Worm (Caenorhabditis elegans) whole organism, L1 larva: ENCODE measurements around the gene Y73B6A.3.
A peak's percentile ranks its signal among the peaks of the same experiment; 100 is the strongest.

Source experiments
- C16A3.4 ChIP-seq: fragments of 150-350 bp; optimal IDR thresholded peaks from 2 replicates; lab custom pipeline; 2014; ENCODE audit warnings: missing biosample characterization, missing genetic modification characterization
- F16B12.6 ChIP-seq: fragments of 150-350 bp; optimal IDR thresholded peaks from 2 replicates; lab custom pipeline; 2014; ENCODE audit warnings: missing biosample characterization, missing genetic modification characterization
- aha-1 ChIP-seq: fragments of 150-350 bp; optimal IDR thresholded peaks from 2 replicates; lab custom pipeline; 2014; ENCODE audit warnings: missing biosample characterization, missing genetic modification characterization
- aly-2 ChIP-seq: fragments of 150-350 bp; optimal IDR thresholded peaks from 2 replicates; lab custom pipeline; 2014; ENCODE audit warnings: missing biosample characterization, missing genetic modification characterization
- ceh-88 ChIP-seq: fragments of 200-800 bp; sonication (Bioruptor generic); IDR thresholded peaks from 2 replicates; pipeline ENCODE4 v1.3.6; 2022; ENCODE audit warnings: missing genetic modification characterization, missing compliant biosample characterization
- ces-1 ChIP-seq: fragments of 150-350 bp; optimal IDR thresholded peaks from 2 replicates; lab custom pipeline; 2014; ENCODE audit warnings: missing biosample characterization, missing genetic modification reagents, missing genetic modification characterization
- dpl-1 ChIP-seq, 3 experiments: fragments of 150-350 bp in 2 of 3; sonication (generic microtip) in 1 of 3; optimal IDR thresholded peaks; 2 replicates each; lab custom pipeline; 2014 to 2017; ENCODE audit warnings: missing biosample characterization in 3 of 3, missing genetic modification characterization in 3 of 3, missing genetic modification reagents in 3 of 3
- dsc-1 ChIP-seq: sonication (generic microtip); optimal IDR thresholded peaks from 2 replicates; lab custom pipeline; 2016; ENCODE audit warnings: mild to moderate bottlenecking, missing genetic modification characterization, missing compliant biosample characterization
- efl-1 ChIP-seq, 4 experiments: fragments of 150-350 bp; optimal IDR thresholded peaks in 3 of 4; peaks in 1 of 4; 1 replicate in 1 of 4; 2 replicates in 3 of 4; lab custom pipeline; 2014; ENCODE audit warnings: missing biosample characterization in 2 of 4, missing genetic modification characterization in 2 of 4, missing genetic modification reagents in 2 of 4
- efl-3 ChIP-seq: fragments of 200-800 bp; sonication (Bioruptor generic); optimal IDR thresholded peaks from 2 replicates; lab custom pipeline; 2018; ENCODE audit warnings: mild to moderate bottlenecking, missing genetic modification characterization, missing compliant biosample characterization
- egl-13 ChIP-seq: sonication (generic microtip); optimal IDR thresholded peaks from 2 replicates; lab custom pipeline; 2016; ENCODE audit warnings: missing genotype, missing genetic modification reagents, missing genetic modification characterization, missing compliant biosample characterization
- egl-27 ChIP-seq, 2 experiments: fragments of 150-350 bp in 1 of 2; sonication (generic microtip); optimal IDR thresholded peaks; 3 replicates each; lab custom pipeline; 2017 to 2018; ENCODE audit warnings: missing biosample characterization in 2 of 2, missing genetic modification characterization in 2 of 2, missing genetic modification reagents in 2 of 2
- elt-3 ChIP-seq, 6 experiments: fragments of 150-350 bp in 1 of 6; sonication (generic microtip); optimal IDR thresholded peaks; 2 replicates each; lab custom pipeline; 2017 to 2018; ENCODE audit warnings: missing biosample characterization in 6 of 6, missing genetic modification characterization in 6 of 6, inconsistent platforms in 1 of 6
- fkh-10 ChIP-seq: sonication (generic microtip); optimal IDR thresholded peaks from 2 replicates; lab custom pipeline; 2017; ENCODE audit warnings: missing biosample characterization, missing genetic modification reagents, missing genetic modification characterization
- fkh-4 ChIP-seq: sonication (generic microtip); optimal IDR thresholded peaks from 2 replicates; lab custom pipeline; 2016; ENCODE audit warnings: missing compliant biosample characterization, missing genetic modification characterization, borderline replicate concordance
- fkh-8 ChIP-seq: sonication (generic microtip); optimal IDR thresholded peaks from 2 replicates; lab custom pipeline; 2016; ENCODE audit warnings: mild to moderate bottlenecking, missing genetic modification characterization, missing compliant biosample characterization
- hlh-17 ChIP-seq: fragments of 200-800 bp; sonication (Bioruptor generic); optimal IDR thresholded peaks from 2 replicates; lab custom pipeline; 2018; ENCODE audit warnings: missing genetic modification characterization, mild to moderate bottlenecking, missing compliant biosample characterization, moderate library complexity, borderline replicate concordance
- hlh-4 ChIP-seq: sonication (generic microtip); optimal IDR thresholded peaks from 2 replicates; lab custom pipeline; 2016; ENCODE audit warnings: mild to moderate bottlenecking, missing genetic modification characterization, missing compliant biosample characterization
- hpl-2 ChIP-seq: fragments of 150-350 bp; optimal IDR thresholded peaks from 2 replicates; lab custom pipeline; 2014; ENCODE audit warnings: missing biosample characterization, missing genetic modification reagents, missing genetic modification characterization
- isw-1 ChIP-seq: fragments of 200-800 bp; sonication (Bioruptor generic); IDR thresholded peaks from 2 replicates; pipeline ENCODE4 v1.3.6; 2022; ENCODE audit warnings: missing genetic modification characterization, missing compliant biosample characterization
- jun-1 ChIP-seq: fragments of 150-350 bp; optimal IDR thresholded peaks from 2 replicates; lab custom pipeline; 2014; ENCODE audit warnings: missing biosample characterization, missing genetic modification reagents, missing genetic modification characterization
- lin-14 ChIP-seq: fragments of 200-800 bp; sonication (Bioruptor generic); optimal IDR thresholded peaks from 2 replicates; lab custom pipeline; 2018; ENCODE audit warnings: mild to moderate bottlenecking, missing genetic modification characterization, moderate library complexity, missing compliant biosample characterization
- lin-35 ChIP-seq, 2 experiments: fragments of 150-350 bp; optimal IDR thresholded peaks; 2 replicates each; lab custom pipeline; 2014; ENCODE audit warnings: missing biosample characterization in 2 of 2, missing genetic modification characterization in 2 of 2, missing genetic modification reagents in 2 of 2
- lir-3 ChIP-seq: sonication (generic microtip); optimal IDR thresholded peaks from 2 replicates; lab custom pipeline; 2016; ENCODE audit warnings: mild to moderate bottlenecking, missing genetic modification characterization, moderate library complexity, missing compliant biosample characterization; ENCODE audit not compliant: poor library complexity
- lsy-2 ChIP-seq, 2 experiments: fragments of 150-350 bp; optimal IDR thresholded peaks; 2 replicates each; lab custom pipeline; 2014; ENCODE audit warnings: missing biosample characterization in 2 of 2, missing genetic modification characterization in 2 of 2
- mab-9 ChIP-seq: fragments of 200-800 bp; sonication (Bioruptor generic); IDR thresholded peaks from 2 replicates; pipeline ENCODE4 v1.3.6; 2022; ENCODE audit warnings: missing genetic modification reagents, missing genetic modification characterization, missing compliant biosample characterization
- mdl-1 ChIP-seq, 2 experiments: fragments of 150-350 bp; optimal IDR thresholded peaks; 2 replicates each; lab custom pipeline; 2014 to 2017; ENCODE audit warnings: missing biosample characterization in 2 of 2, missing genetic modification characterization in 2 of 2, inconsistent platforms in 1 of 2
- mep-1 ChIP-seq: fragments of 150-350 bp; optimal IDR thresholded peaks from 2 replicates; lab custom pipeline; 2014; ENCODE audit warnings: missing biosample characterization, missing genetic modification characterization
- nhr-12 ChIP-seq: sonication (generic microtip); optimal IDR thresholded peaks from 2 replicates; lab custom pipeline; 2017; ENCODE audit warnings: missing biosample characterization, missing genetic modification characterization
- nhr-19 ChIP-seq: fragments of 200-800 bp; sonication (Bioruptor generic); conservative IDR thresholded peaks from 2 replicates; pipeline ENCODE4 v1.3.6; 2022; ENCODE audit warnings: missing genetic modification characterization, missing compliant biosample characterization
- nhr-47 ChIP-seq: sonication (generic microtip); optimal IDR thresholded peaks from 2 replicates; lab custom pipeline; 2016; ENCODE audit warnings: mild to moderate bottlenecking, missing genetic modification characterization, moderate library complexity, missing compliant biosample characterization
- nhr-71 ChIP-seq: sonication (generic microtip); optimal IDR thresholded peaks from 2 replicates; lab custom pipeline; 2016; ENCODE audit warnings: mild to moderate bottlenecking, missing genetic modification characterization, moderate library complexity, missing compliant biosample characterization
- nhr-76 ChIP-seq: sonication (generic microtip); optimal IDR thresholded peaks from 2 replicates; lab custom pipeline; 2017; ENCODE audit warnings: missing biosample characterization, missing genetic modification characterization
- nhr-77 ChIP-seq: fragments of 150-350 bp; optimal IDR thresholded peaks from 2 replicates; lab custom pipeline; 2014; ENCODE audit warnings: missing biosample characterization, missing genetic modification characterization
- nhr-85 ChIP-seq: sonication (generic microtip); peaks from one replicate; lab custom pipeline; 2016; ENCODE audit warnings: missing genetic modification characterization, inconsistent platforms, missing compliant biosample characterization
- nhr-90 ChIP-seq: sonication (generic microtip); optimal IDR thresholded peaks from 2 replicates; lab custom pipeline; 2016; ENCODE audit warnings: mild to moderate bottlenecking, missing genetic modification characterization, missing compliant biosample characterization; ENCODE audit not compliant: poor library complexity
- pag-3 ChIP-seq: sonication (generic microtip); optimal IDR thresholded peaks from 2 replicates; lab custom pipeline; 2017; ENCODE audit warnings: missing genetic modification characterization, mild to moderate bottlenecking, missing compliant biosample characterization, antibody characterized with exemption, borderline replicate concordance; ENCODE audit not compliant: insufficient read depth
- rnt-1 ChIP-seq: sonication (generic microtip); optimal IDR thresholded peaks from 2 replicates; lab custom pipeline; 2016; ENCODE audit warnings: mild to moderate bottlenecking, missing genetic modification characterization, moderate library complexity, missing compliant biosample characterization
- skn-1 ChIP-seq: fragments of 150-350 bp; optimal IDR thresholded peaks from 2 replicates; lab custom pipeline; 2014; ENCODE audit warnings: missing biosample characterization, missing genetic modification characterization
- snu-23 ChIP-seq: sonication (generic microtip); optimal IDR thresholded peaks from 2 replicates; lab custom pipeline; 2016; ENCODE audit warnings: missing genetic modification characterization, missing compliant biosample characterization
- sox-4 ChIP-seq: sonication (generic microtip); optimal IDR thresholded peaks from 2 replicates; lab custom pipeline; 2016; ENCODE audit warnings: missing genetic modification characterization, missing compliant biosample characterization
- sup-37 ChIP-seq: fragments of 200-800 bp; sonication (Bioruptor generic); optimal IDR thresholded peaks from 2 replicates; lab custom pipeline; 2018; ENCODE audit warnings: mild to moderate bottlenecking, missing genetic modification characterization, missing compliant biosample characterization
- swsn-7 ChIP-seq: sonication (generic microtip); optimal IDR thresholded peaks from 2 replicates; lab custom pipeline; 2016; ENCODE audit warnings: missing genetic modification characterization, missing compliant biosample characterization
- tbx-2 ChIP-seq: sonication (generic microtip); optimal IDR thresholded peaks from 2 replicates; lab custom pipeline; 2016; ENCODE audit warnings: missing genetic modification characterization, missing compliant biosample characterization
- unc-130 ChIP-seq: fragments of 150-350 bp; optimal IDR thresholded peaks from 2 replicates; lab custom pipeline; 2017; ENCODE audit warnings: missing biosample characterization, missing genetic modification characterization, inconsistent platforms
- unc-30 ChIP-seq: sonication (generic microtip); optimal IDR thresholded peaks from 2 replicates; lab custom pipeline; 2017; ENCODE audit warnings: missing biosample characterization, missing genetic modification characterization
- unc-62 ChIP-seq: fragments of 150-350 bp; optimal IDR thresholded peaks from 2 replicates; lab custom pipeline; 2014; ENCODE audit warnings: missing biosample characterization, missing genetic modification reagents, missing genetic modification characterization
- unc-86 ChIP-seq: sonication (generic microtip); optimal IDR thresholded peaks from 2 replicates; lab custom pipeline; 2016; ENCODE audit warnings: missing genetic modification characterization, missing compliant biosample characterization

Y73B6A.3 gene

DNA sequence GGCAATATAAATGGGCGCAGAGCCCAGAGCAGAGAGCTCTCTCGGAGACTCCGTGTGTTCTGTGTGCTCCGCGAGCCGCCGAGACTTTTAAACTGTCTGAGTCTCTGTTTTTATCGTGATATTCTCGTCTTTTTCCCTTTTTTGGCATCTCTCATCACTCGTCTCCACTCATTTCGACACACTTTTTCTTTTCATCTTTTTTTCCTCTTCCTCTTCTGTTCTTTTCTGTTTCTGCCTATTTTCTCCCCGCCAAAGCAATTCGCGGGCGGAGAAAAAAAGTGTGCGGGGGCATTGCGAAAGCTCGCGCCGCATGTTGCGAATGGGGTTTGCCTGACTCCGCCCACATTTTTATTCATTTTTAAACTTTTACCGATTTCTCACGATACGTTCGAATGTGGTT is 16.3 kb upstream of the Y73B6A.3 start (continued):
- no peak for TF ChIP-seq ces-1 (GFP tag; lab: Kevin White, UChicago)
- peak; percentile 95 for TF ChIP-seq skn-1 (tag; lab: Kevin White, UChicago)
- peak; percentile 54 for TF ChIP-seq unc-130
- peak; percentile 78 for TF ChIP-seq nhr-85 (tag; lab: Kevin White, UChicago)
- no peak for TF ChIP-seq nhr-76 (tag; lab: Kevin White, UChicago)
- TF ChIP-seq lin-14 (GFP tag; lab: Kevin White, UChicago): peak; percentile 96
- no peak; the same call in 1 of the 2 replicates for TF ChIP-seq ceh-88 (GFP tag; lab: Robert Waterston, UW)
- TF ChIP-seq egl-27 (tag; optimal IDR thresholded peaks at IDR 0.05; lab: Kevin White, UChicago): no peak
- TF ChIP-seq jun-1 (tag; lab: Kevin White, UChicago): peak; percentile 78
- TF ChIP-seq sup-37 (GFP tag; lab: Kevin White, UChicago): peak; percentile 29
- TF ChIP-seq nhr-77 (tag; lab: Kevin White, UChicago): peak; percentile 77
- no peak for TF ChIP-seq unc-30
- peak; percentile 87 for TF ChIP-seq hpl-2 (GFP tag; lab: Kevin White, UChicago)
- peak; percentile 63 for TF ChIP-seq mab-9 (GFP tag; lab: Robert Waterston, UW)
- TF ChIP-seq dpl-1 (GFP tag; optimal IDR thresholded peaks at IDR 0.05; lab: Kevin White, UChicago): peak; percentile 71 to 82 (median 75)
- peak; percentile 30 for TF ChIP-seq aly-2 (tag; lab: Kevin White, UChicago)
- TF ChIP-seq nhr-12 (tag; lab: Kevin White, UChicago): no peak
- peak; percentile 62 for TF ChIP-seq dsc-1
- peak; percentile 88 for TF ChIP-seq nhr-90
- peak; percentile 90 for TF ChIP-seq mep-1 (tag; lab: Kevin White, UChicago)
- no peak for TF ChIP-seq unc-62
- peak; percentile 80 to 87 for TF ChIP-seq efl-1 (optimal IDR thresholded peaks at IDR 0.05; lab: Kevin White, UChicago)
- peak; percentile 71 to 96 for TF ChIP-seq efl-1 (GFP tag; optimal IDR thresholded peaks at IDR 0.05 in 1 of 2; lab: Kevin White, UChicago)
- TF ChIP-seq egl-13 (tag; lab: Kevin White, UChicago): peak; percentile 88
- TF ChIP-seq hlh-4 (tag; lab: Kevin White, UChicago): no peak
- no peak for TF ChIP-seq pag-3 (tag; lab: Kevin White, UChicago)
- no peak for TF ChIP-seq efl-3 (GFP tag; lab: Kevin White, UChicago)
- peak in 1 of 2 experiments; percentile 73 for TF ChIP-seq mdl-1 (tag; optimal IDR thresholded peaks at IDR 0.05; lab: Kevin White, UChicago)
- TF ChIP-seq nhr-71 (tag; lab: Kevin White, UChicago): peak; percentile 92
- peak; percentile 54 for TF ChIP-seq F16B12.6 (tag; lab: Kevin White, UChicago)
- peak; percentile 87 for TF ChIP-seq unc-86
- TF ChIP-seq lsy-2 (tag; optimal IDR thresholded peaks at IDR 0.05; lab: Kevin White, UChicago): peak; percentile 84 to 87
- TF ChIP-seq lin-35 (GFP tag; optimal IDR thresholded peaks at IDR 0.05; lab: Kevin White, UChicago): peak; percentile 82 to 86
- TF ChIP-seq sox-4 (tag; lab: Kevin White, UChicago): peak; percentile 79
- TF ChIP-seq C16A3.4 (tag; lab: Kevin White, UChicago): peak; percentile 92
- TF ChIP-seq lir-3 (tag; lab: Kevin White, UChicago): peak; percentile 75
- TF ChIP-seq tbx-2 (tag; lab: Kevin White, UChicago): peak; percentile 88
- peak; percentile 71 for TF ChIP-seq isw-1 (GFP tag; lab: Robert Waterston, UW)
- TF ChIP-seq nhr-47 (tag; lab: Kevin White, UChicago): peak; percentile 91
- peak in 2 of 6 experiments; percentile 15 to 58 for TF ChIP-seq elt-3 (tag; optimal IDR thresholded peaks at IDR 0.05; lab: Kevin White, UChicago)
- TF ChIP-seq fkh-8 (tag; lab: Kevin White, UChicago): peak; percentile 93
- TF ChIP-seq aha-1 (tag; lab: Kevin White, UChicago): peak; percentile 15

DNA sequence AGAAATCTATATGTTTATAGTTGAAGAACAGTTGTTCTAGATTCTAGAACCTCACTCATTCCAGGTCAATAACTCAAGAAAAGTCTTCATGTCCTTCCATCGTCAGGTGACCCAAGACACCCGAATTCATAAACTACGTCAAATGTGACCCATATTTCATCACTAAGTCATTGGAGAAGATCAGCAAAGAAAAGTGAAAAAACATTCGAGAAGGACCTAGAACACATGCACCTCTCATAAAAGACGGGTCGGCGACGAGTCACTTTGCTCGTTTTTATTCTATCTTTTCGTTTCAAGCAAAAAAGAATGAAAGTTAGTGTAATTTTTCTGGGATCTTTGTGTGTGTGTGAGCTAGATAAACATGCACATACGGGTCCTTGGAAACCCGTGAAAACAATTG is 11.1 kb upstream of the Y73B6A.3 start:
- peak; percentile 58 for TF ChIP-seq lin-14 (GFP tag; lab: Kevin White, UChicago)
- TF ChIP-seq dsc-1: peak; percentile 81
- peak; percentile 82 for TF ChIP-seq nhr-71 (tag; lab: Kevin White, UChicago)
- TF ChIP-seq hlh-17 (GFP tag; lab: Kevin White, UChicago): no peak
- peak in 1 of 2 experiments; percentile 10 for TF ChIP-seq lin-35 (GFP tag; optimal IDR thresholded peaks at IDR 0.05; lab: Kevin White, UChicago)
- peak; percentile 11 for TF ChIP-seq swsn-7
- TF ChIP-seq snu-23: peak; percentile 37
- peak; percentile 30; the same call in 1 of the 2 replicates for TF ChIP-seq nhr-19 (GFP tag; lab: Robert Waterston, UW)
- TF ChIP-seq unc-62: no peak
- no peak for TF ChIP-seq fkh-10
- TF ChIP-seq rnt-1 (tag; lab: Kevin White, UChicago): peak; percentile 73
- TF ChIP-seq lsy-2 (tag; optimal IDR thresholded peaks at IDR 0.05; lab: Kevin White, UChicago): peak in 1 of 2 experiments; percentile 23
- TF ChIP-seq nhr-76 (tag; lab: Kevin White, UChicago): no peak
- TF ChIP-seq fkh-4: peak; percentile 33
- TF ChIP-seq, all 84 proteins: peak for 10
